Fruit fly (Drosophila melanogaster): ENCODE results near the gene Ir75d.

DNA sequence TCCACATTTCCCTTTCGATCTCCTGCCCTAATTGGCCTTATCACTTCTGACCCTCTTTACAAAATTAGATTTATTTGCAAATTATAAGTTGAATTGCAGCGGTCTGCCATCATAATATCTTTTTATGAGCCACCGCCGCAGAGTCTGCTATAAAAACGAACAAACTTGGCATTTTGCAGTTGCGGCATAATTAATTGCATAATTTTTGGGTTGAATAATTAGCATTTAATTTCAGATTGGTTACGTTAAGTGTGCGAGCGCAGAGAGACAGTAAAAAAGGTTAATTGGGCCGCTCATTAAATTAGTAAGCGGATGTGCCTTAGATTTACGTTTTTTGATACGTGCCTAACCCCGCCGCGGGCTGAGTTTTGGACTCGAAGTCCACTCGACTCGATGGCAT, 38.2 kb upstream of the Ir75d start:
- TF ChIP-seq CTCF (optimal IDR thresholded peaks at IDR 0.05): no peak
- TF ChIP-seq CG8478 (optimal IDR thresholded peaks at IDR 0.05): no peak

All from S2 (cell line).